Worm (Caenorhabditis elegans) whole organism, late embryonic: ENCODE results near the gene rpoa-1.

Experiments used
- fkh-10 ChIP-seq: fragments of 150-350 bp; optimal IDR thresholded peaks from 2 replicates; lab custom pipeline; 2014; ENCODE audit warnings: missing biosample characterization, missing genetic modification reagents, missing genetic modification characterization
- nhr-11 ChIP-seq: fragments of 150-350 bp; optimal IDR thresholded peaks from 2 replicates; lab custom pipeline; 2014; ENCODE audit warnings: missing biosample characterization, missing genetic modification characterization
- unc-86 ChIP-seq: sonication (generic microtip); optimal IDR thresholded peaks from 2 replicates; lab custom pipeline; 2016; ENCODE audit warnings: missing genetic modification characterization, missing compliant biosample characterization

DNA sequence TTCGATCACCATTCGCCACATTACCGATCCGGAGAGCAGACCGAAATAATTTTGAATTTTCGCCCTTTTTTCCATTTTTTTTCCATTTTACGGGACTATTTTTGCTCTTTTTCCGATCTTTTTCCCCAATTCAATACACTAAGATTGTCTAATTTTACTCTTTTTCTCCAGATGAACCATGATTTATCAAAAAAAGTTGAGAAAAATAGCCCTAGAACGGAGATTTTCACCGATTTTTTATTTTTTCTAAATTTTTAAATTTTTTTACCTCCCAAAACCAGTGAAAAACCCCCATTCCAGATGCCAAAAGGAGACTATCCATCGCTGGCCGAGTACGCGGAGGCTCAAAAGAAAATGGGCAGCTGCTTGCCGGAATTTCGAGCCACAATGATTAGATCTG lies 34.8 kb upstream of the rpoa-1 start, which contains the start of gene Y54G9A.9:
- TF ChIP-seq nhr-11 (tag; lab: Kevin White, UChicago) (no peak), unc-86 (tag; lab: Kevin White, UChicago) (no peak), fkh-10 (GFP tag; lab: Kevin White, UChicago) (no peak)
